Worm (Caenorhabditis elegans): Measurements from ENCODE around the gene crp-1.
A peak's percentile ranks its signal among the peaks of the same experiment; 100 is the strongest.

Gene crp-1

DNA sequence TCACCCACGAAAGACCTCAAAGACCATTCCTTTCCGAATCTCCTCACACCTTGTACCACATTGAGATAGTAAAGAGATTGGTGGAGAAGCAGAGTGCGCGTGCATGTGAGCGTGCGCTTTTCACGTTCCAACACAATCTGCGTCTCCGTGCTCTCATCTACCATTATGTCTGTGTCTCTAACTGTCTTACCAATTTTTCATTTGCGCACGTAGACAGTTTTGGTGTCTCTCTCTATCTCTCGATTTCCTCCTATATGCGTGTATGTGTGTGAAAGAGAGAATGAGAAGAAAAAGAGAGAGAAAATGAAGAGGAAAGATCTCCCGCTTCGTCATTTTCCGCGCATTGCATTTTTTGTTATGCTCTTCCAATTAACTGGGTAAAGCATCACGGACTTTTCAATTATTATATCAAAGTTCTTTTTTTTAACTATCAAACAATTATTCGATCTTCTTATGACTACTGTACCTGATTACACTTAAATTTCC is 11.7 kb upstream of the crp-1 start:
- TF ChIP-seq unc-55 (GFP tag; optimal IDR thresholded peaks at IDR 0.05) (peak; percentile 96), lin-11 (tag; optimal IDR thresholded peaks at IDR 0.05) (peak; percentile 87), sma-9 (GFP tag; optimal IDR thresholded peaks at IDR 0.05) (peak; percentile 99), sma-9 (tag; optimal IDR thresholded peaks at IDR 0.05) (peak; percentile 56), ztf-11 (tag; optimal IDR thresholded peaks at IDR 0.05) (no peak), ceh-82 (tag; optimal IDR thresholded peaks at IDR 0.05) (peak; percentile 68), egl-27 (tag; optimal IDR thresholded peaks at IDR 0.05) (peak; percentile 96), R02D3.7 (tag; optimal IDR thresholded peaks at IDR 0.05) (no peak), aly-2 (tag; optimal IDR thresholded peaks at IDR 0.05) (no peak), nhr-6 (tag; optimal IDR thresholded peaks at IDR 0.05) (peak; percentile 96), nhr-25 (tag; optimal IDR thresholded peaks at IDR 0.05) (peak; percentile 95), nhr-77 (tag; optimal IDR thresholded peaks at IDR 0.05) (peak; percentile 70), skn-1 (tag; optimal IDR thresholded peaks at IDR 0.05) (peak; percentile 76), nhr-12 (tag; optimal IDR thresholded peaks at IDR 0.05) (no peak), elt-3 (tag; optimal IDR thresholded peaks at IDR 0.05) (no peak), ztf-4 (tag; optimal IDR thresholded peaks at IDR 0.05) (peak; percentile 89), mbf-1 (tag; optimal IDR thresholded peaks at IDR 0.05) (no peak), gmeb-1 (tag; optimal IDR thresholded peaks at IDR 0.05) (peak; percentile 79), C34F6.9 (tag; optimal IDR thresholded peaks at IDR 0.05) (peak; percentile 98), lin-13 (GFP tag; optimal IDR thresholded peaks at IDR 0.05) (peak; percentile 89), F13H6.1 (tag; optimal IDR thresholded peaks at IDR 0.05) (peak; percentile 97), elt-1 (tag; optimal IDR thresholded peaks at IDR 0.05) (peak; percentile 7), ama-1 (optimal IDR thresholded peaks at IDR 0.05) (peak; percentile 52), mab-5 (tag; optimal IDR thresholded peaks at IDR 0.05) (peak; percentile 89), ZK546.5 (tag; optimal IDR thresholded peaks at IDR 0.05) (peak; percentile 12), fos-1 (tag; optimal IDR thresholded peaks at IDR 0.05) (peak; percentile 94), unc-62 (GFP tag; optimal IDR thresholded peaks at IDR 0.05) (peak; percentile 61), nhr-129 (tag; optimal IDR thresholded peaks at IDR 0.05) (peak; percentile 99), sem-4 (tag; optimal IDR thresholded peaks at IDR 0.05) (peak; percentile 97), sma-3 (GFP tag; optimal IDR thresholded peaks at IDR 0.05) (peak; percentile 97), alr-1 (tag; optimal IDR thresholded peaks at IDR 0.05) (peak; percentile 86), nhr-237 (tag; optimal IDR thresholded peaks at IDR 0.05) (no peak), lsy-2 (tag; optimal IDR thresholded peaks at IDR 0.05) (peak; percentile 71 to 94), Y55F3AM.14 (GFP tag; optimal IDR thresholded peaks at IDR 0.05) (peak; percentile 97), nhr-10 (tag; optimal IDR thresholded peaks at IDR 0.05) (peak; percentile 44), unc-39 (tag; optimal IDR thresholded peaks at IDR 0.05) (no peak), nhr-21 (tag; optimal IDR thresholded peaks at IDR 0.05) (peak; percentile 98), lin-39 (tag; optimal IDR thresholded peaks at IDR 0.05) (peak; percentile 58), crh-2 (tag; optimal IDR thresholded peaks at IDR 0.05) (peak; percentile 98), zag-1 (tag; optimal IDR thresholded peaks at IDR 0.05) (peak; percentile 95), blmp-1 (tag; optimal IDR thresholded peaks at IDR 0.05; ENCODE audit: insufficient read depth) (peak; percentile 90), mdl-1 (tag; optimal IDR thresholded peaks at IDR 0.05) (peak; percentile 99), ceh-16 (tag; optimal IDR thresholded peaks at IDR 0.05) (no peak), snpc-4 (tag; optimal IDR thresholded peaks at IDR 0.05) (peak; percentile 74)

DNA sequence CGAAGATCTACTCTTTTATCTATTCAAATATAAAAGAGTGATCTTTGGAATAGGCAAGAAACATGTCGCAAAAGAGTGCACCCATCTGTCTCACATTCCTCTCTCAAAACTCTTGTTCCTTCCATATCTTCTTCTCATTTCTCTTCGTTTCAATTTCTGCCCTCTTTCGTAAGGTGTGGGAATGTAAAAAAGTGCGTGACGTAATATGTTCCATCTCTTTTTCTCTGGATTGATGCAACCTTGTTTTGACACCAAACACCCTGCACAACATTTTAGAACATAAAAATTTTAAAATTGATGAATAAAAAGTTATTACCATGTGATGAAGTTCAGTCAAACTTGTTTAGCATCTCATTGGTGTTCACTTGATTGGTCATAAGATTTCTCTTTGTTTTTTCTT is 11.3 kb upstream of the crp-1 start:
- TF ChIP-seq nhr-237 (tag; optimal IDR thresholded peaks at IDR 0.05) (no peak), sma-9 (GFP tag; optimal IDR thresholded peaks at IDR 0.05) (peak; percentile 67), sma-9 (tag; optimal IDR thresholded peaks at IDR 0.05) (no peak)

ce11 chrV:10467659-10468058 is 10.7 kb upstream of the crp-1 start:
- TF ChIP-seq dmd-4 (tag; optimal IDR thresholded peaks at IDR 0.05) (no peak), mdl-1 (tag; optimal IDR thresholded peaks at IDR 0.05) (no peak), R02D3.7 (tag; optimal IDR thresholded peaks at IDR 0.05) (no peak), nhr-10 (tag; optimal IDR thresholded peaks at IDR 0.05) (no peak), nhr-237 (tag; optimal IDR thresholded peaks at IDR 0.05) (no peak), skn-1 (tag; optimal IDR thresholded peaks at IDR 0.05) (no peak), unc-62 (GFP tag; optimal IDR thresholded peaks at IDR 0.05) (no peak), lin-39 (tag; optimal IDR thresholded peaks at IDR 0.05) (no peak), nhr-6 (tag; optimal IDR thresholded peaks at IDR 0.05) (no peak), ztf-4 (tag; optimal IDR thresholded peaks at IDR 0.05) (no peak), nhr-11 (tag; optimal IDR thresholded peaks at IDR 0.05) (no peak), nhr-129 (tag; optimal IDR thresholded peaks at IDR 0.05) (no peak), peb-1 (tag; optimal IDR thresholded peaks at IDR 0.05) (no peak), ama-1 (optimal IDR thresholded peaks at IDR 0.05) (no peak)

All from whole organism, L2 larva.